Fruit fly (Drosophila melanogaster): ENCODE data around the gene CG10750.

DNA sequence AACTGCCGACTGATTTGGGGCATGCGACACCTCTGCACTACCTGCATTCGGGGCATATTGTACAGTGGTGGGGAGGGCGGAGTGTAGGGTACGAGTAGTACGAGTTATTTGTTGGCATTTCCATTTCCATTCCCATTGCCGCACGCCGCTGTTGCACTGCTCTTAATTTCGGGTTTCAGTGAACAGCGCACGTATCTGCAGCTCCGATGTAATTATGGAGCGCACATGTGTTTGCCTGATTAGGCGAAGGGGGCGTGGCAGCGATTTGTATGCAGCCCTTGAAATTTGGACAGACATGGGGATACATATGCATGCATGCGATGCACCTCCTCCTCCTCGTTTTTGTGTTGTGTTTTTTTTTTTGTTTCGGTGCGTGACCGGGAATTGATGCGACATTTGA lies 13.4 kb downstream of the CG10750 start:
- TF ChIP-seq CG14711 (tag; optimal IDR thresholded peaks at IDR 0.05) (no peak), pad (GFP tag; optimal IDR thresholded peaks at IDR 0.05) (no peak), CG12768 (GFP tag; optimal IDR thresholded peaks at IDR 0.05) (no peak), kay (GFP tag; ENCODE audit: borderline replicate concordance) (no peak), CG7101 (tag; optimal IDR thresholded peaks at IDR 0.05) (no peak)
